2 worm cellular contexts compared by ENCODE assay signal in genomic region chrIV:9563529-9564376, ce11.
TF ChIP-seq lines count a peak whose summit lies in the region.

No protein-coding gene starts in this region.

TF ChIP-seq in whole organism, L4 larva, 104 proteins besides CTCF, POLR2A, EP300 and RAD21 (continued from another document):
- TF ChIP-seq mxl-3 (GFP tag; optimal IDR thresholded peaks at IDR 0.05; lab: Kevin White, UChicago) (peak; percentile 77), D1046.2 (GFP tag; IDR thresholded peaks at IDR 0.05; lab: Robert Waterston, UW) (no peak), ama-1 (optimal IDR thresholded peaks at IDR 0.05; lab: Kevin White, UChicago) (no peak), gei-8 (GFP tag; optimal IDR thresholded peaks at IDR 0.05; lab: Kevin White, UChicago) (no peak), ceh-20 (GFP tag; IDR thresholded peaks at IDR 0.05; lab: Robert Waterston, UW) (no peak), T26A8.4 (GFP tag; IDR thresholded peaks at IDR 0.05; lab: Robert Waterston, UW) (peak; percentile 36; the same call in 1 of the 2 replicates), madf-5 (GFP tag; IDR thresholded peaks at IDR 0.05; lab: Robert Waterston, UW) (0 out of 4 replicates have a peak, but pooled peaks of 1 of the 2 experiments have one; percentile 32), spr-1 (tag; optimal IDR thresholded peaks at IDR 0.05; lab: Kevin White, UChicago) (peak; percentile 7), hmg-1.1 (GFP tag; IDR thresholded peaks at IDR 0.05; lab: Robert Waterston, UW) (0 out of 2 replicates have a peak, but pooled peaks have one; percentile 27)

TF ChIP-seq in whole organism, young adult, 124 proteins besides CTCF, POLR2A, EP300 and RAD21 (continued from another document):
- TF ChIP-seq lsy-27 (tag; optimal IDR thresholded peaks at IDR 0.05; lab: Kevin White, UChicago; ENCODE audit: borderline replicate concordance, insufficient read depth), result no peak
- no peak for TF ChIP-seq nhr-80 (tag; optimal IDR thresholded peaks at IDR 0.05; lab: Kevin White, UChicago)
- TF ChIP-seq B0019.2 (GFP tag; conservative IDR thresholded peaks at IDR 0.05; lab: Robert Waterston, UW), result no peak
- TF ChIP-seq tlf-1 (GFP tag; optimal IDR thresholded peaks at IDR 0.05; lab: Kevin White, UChicago), result no peak
- peak; percentile 10 for TF ChIP-seq T26A5.8 (tag; optimal IDR thresholded peaks at IDR 0.05; lab: Kevin White, UChicago)
- no peak for TF ChIP-seq efl-1 (GFP tag; optimal IDR thresholded peaks at IDR 0.05; lab: Kevin White, UChicago)
- TF ChIP-seq ceh-27 (GFP tag; optimal IDR thresholded peaks at IDR 0.05; lab: Kevin White, UChicago), result no peak
- TF ChIP-seq sea-2 (GFP tag; IDR thresholded peaks at IDR 0.05; lab: Robert Waterston, UW), result no peak
- no peak for TF ChIP-seq Y79H2A.3 (GFP tag; conservative IDR thresholded peaks at IDR 0.05; lab: Robert Waterston, UW)
- 0 out of 2 replicates have a peak, but pooled peaks have one; percentile 24 for TF ChIP-seq nfyb-1 (GFP tag; IDR thresholded peaks at IDR 0.05; lab: Robert Waterston, UW)
- no peak for TF ChIP-seq let-607 (tag; optimal IDR thresholded peaks at IDR 0.05; lab: Kevin White, UChicago)
- no peak for TF ChIP-seq F39B2.1 (GFP tag; IDR thresholded peaks at IDR 0.05; lab: Robert Waterston, UW)
- peak; percentile 89 for TF ChIP-seq ztf-26 (tag; optimal IDR thresholded peaks at IDR 0.05; lab: Kevin White, UChicago)
- TF ChIP-seq F37B4.10 (GFP tag; IDR thresholded peaks at IDR 0.05; lab: Robert Waterston, UW), result no peak
- no peak for TF ChIP-seq D2030.7 (GFP tag; IDR thresholded peaks at IDR 0.05; lab: Robert Waterston, UW)
- peak; percentile 10 for TF ChIP-seq ets-4 (GFP tag; optimal IDR thresholded peaks at IDR 0.05; lab: Kevin White, UChicago)
- no peak for TF ChIP-seq Y67H2A.10 (GFP tag; conservative IDR thresholded peaks at IDR 0.05; lab: Robert Waterston, UW)
- TF ChIP-seq sdz-38 (tag; optimal IDR thresholded peaks at IDR 0.05; lab: Kevin White, UChicago), result no peak
- TF ChIP-seq lin-26 (GFP tag; IDR thresholded peaks at IDR 0.05; lab: Robert Waterston, UW), result peak; percentile 81
- no peak for TF ChIP-seq ceh-91 (GFP tag; IDR thresholded peaks at IDR 0.05; lab: Robert Waterston, UW)
- TF ChIP-seq akir-1 (GFP tag; optimal IDR thresholded peaks at IDR 0.05; lab: Kevin White, UChicago), result no peak
- no peak for TF ChIP-seq T07F8.4 (tag; optimal IDR thresholded peaks at IDR 0.05; lab: Kevin White, UChicago)
- TF ChIP-seq aptf-3 (GFP tag; IDR thresholded peaks at IDR 0.05; lab: Robert Waterston, UW), result no peak
- no peak for TF ChIP-seq F10E7.11 (tag; optimal IDR thresholded peaks at IDR 0.05; lab: Kevin White, UChicago)
- TF ChIP-seq C06A6.2 (GFP tag; conservative IDR thresholded peaks at IDR 0.05; lab: Robert Waterston, UW), result no peak
- no peak for TF ChIP-seq ztf-3 (GFP tag; optimal IDR thresholded peaks at IDR 0.05; lab: Kevin White, UChicago)
- TF ChIP-seq snpc-3.4 (tag; optimal IDR thresholded peaks at IDR 0.05; lab: Kevin White, UChicago), result no peak
- no peak for TF ChIP-seq madf-3 (GFP tag; IDR thresholded peaks at IDR 0.05; lab: Robert Waterston, UW)
- peak; percentile 26 for TF ChIP-seq atf-7 (tag; optimal IDR thresholded peaks at IDR 0.05; lab: Kevin White, UChicago)
- no peak for TF ChIP-seq ceh-58 (GFP tag; IDR thresholded peaks at IDR 0.05; lab: Robert Waterston, UW)
- no peak for TF ChIP-seq mel-28 (tag; optimal IDR thresholded peaks at IDR 0.05; lab: Kevin White, UChicago; ENCODE audit: borderline replicate concordance)
- no peak for TF ChIP-seq dox-1 (GFP tag; IDR thresholded peaks at IDR 0.05; lab: Robert Waterston, UW)
- TF ChIP-seq nhr-90 (tag; optimal IDR thresholded peaks at IDR 0.05; lab: Kevin White, UChicago), result peak; percentile 18
- no peak for TF ChIP-seq C17E4.6 (GFP tag; IDR thresholded peaks at IDR 0.05; lab: Robert Waterston, UW)
- no peak for TF ChIP-seq Y56A3A.18 (GFP tag; IDR thresholded peaks at IDR 0.05; lab: Robert Waterston, UW)
- TF ChIP-seq bed-2 (GFP tag; IDR thresholded peaks at IDR 0.05; lab: Robert Waterston, UW), result no peak
- no peak for TF ChIP-seq B0035.1 (tag; optimal IDR thresholded peaks at IDR 0.05; lab: Kevin White, UChicago)
- no peak for TF ChIP-seq attf-5 (GFP tag; optimal IDR thresholded peaks at IDR 0.05; lab: Kevin White, UChicago)
- no peak for TF ChIP-seq cebp-2 (GFP tag; IDR thresholded peaks at IDR 0.05; lab: Robert Waterston, UW)
- TF ChIP-seq mxl-1 (tag; optimal IDR thresholded peaks at IDR 0.05; lab: Kevin White, UChicago), result no peak
- no peak for TF ChIP-seq lin-54 (GFP tag; optimal IDR thresholded peaks at IDR 0.05; lab: Kevin White, UChicago)
- no peak for TF ChIP-seq B0336.3 (GFP tag; IDR thresholded peaks at IDR 0.05; lab: Robert Waterston, UW)
- no peak for TF ChIP-seq hrde-1 (tag; optimal IDR thresholded peaks at IDR 0.05; lab: Kevin White, UChicago; ENCODE audit: borderline replicate concordance)
- no peak for TF ChIP-seq chd-7 (tag; optimal IDR thresholded peaks at IDR 0.05; lab: Kevin White, UChicago)
- TF ChIP-seq rec-8 (tag; optimal IDR thresholded peaks at IDR 0.05; lab: Kevin White, UChicago), result no peak
- peak; percentile 32; the same call in 1 of the 2 replicates for TF ChIP-seq ztf-28 (GFP tag; IDR thresholded peaks at IDR 0.05; lab: Robert Waterston, UW)
- 0 out of 2 replicates have a peak, but pooled peaks have one; percentile 39 for TF ChIP-seq egl-44 (GFP tag; IDR thresholded peaks at IDR 0.05; lab: Robert Waterston, UW)
- TF ChIP-seq nhr-120 (GFP tag; IDR thresholded peaks at IDR 0.05; lab: Robert Waterston, UW), result 0 out of 2 replicates have a peak, but pooled peaks have one; percentile 69
- TF ChIP-seq dpl-1 (GFP tag; optimal IDR thresholded peaks at IDR 0.05; lab: Kevin White, UChicago), result no peak
- TF ChIP-seq hsf-1 (GFP tag; IDR thresholded peaks at IDR 0.05; lab: Robert Waterston, UW), result no peak
- no peak for TF ChIP-seq mes-4 (tag; optimal IDR thresholded peaks at IDR 0.05; lab: Kevin White, UChicago)
- TF ChIP-seq K11D2.4 (GFP tag; IDR thresholded peaks at IDR 0.05; lab: Robert Waterston, UW), result no peak; the same call in 1 of the 2 replicates
- TF ChIP-seq fkh-3 (tag; optimal IDR thresholded peaks at IDR 0.05; lab: Kevin White, UChicago), result no peak
- no peak for TF ChIP-seq ZK185.1 (tag; optimal IDR thresholded peaks at IDR 0.05; lab: Kevin White, UChicago; ENCODE audit: poor library complexity, severe bottlenecking)
